Worm (Caenorhabditis elegans): ENCODE measurements around the gene Y22D7AL.7.

Y22D7AL.7 gene

ce11 chrIII:1601464-1602169 is 25.1 kb downstream of the Y22D7AL.7 start:
- TF ChIP-seq lin-39 (tag; optimal IDR thresholded peaks at IDR 0.05): peak; percentile 23
- TF ChIP-seq elt-2 (tag; optimal IDR thresholded peaks at IDR 0.05): peak; percentile 17
- TF ChIP-seq pha-4 (tag; optimal IDR thresholded peaks at IDR 0.05): peak; percentile 22
- TF ChIP-seq nhr-43 (tag; optimal IDR thresholded peaks at IDR 0.05; ENCODE audit: poor library complexity, severe bottlenecking): peak; percentile 68
- no peak for TF ChIP-seq ceh-28 (tag; optimal IDR thresholded peaks at IDR 0.05)
- TF ChIP-seq nhr-25 (tag; optimal IDR thresholded peaks at IDR 0.05): peak; percentile 5
- TF ChIP-seq sea-2 (GFP tag; optimal IDR thresholded peaks at IDR 0.05): no peak
- TF ChIP-seq lsy-12 (tag; optimal IDR thresholded peaks at IDR 0.05): peak; percentile 58
- no peak for TF ChIP-seq mdl-1 (tag; optimal IDR thresholded peaks at IDR 0.05)
- no peak for TF ChIP-seq nfya-1 (tag; optimal IDR thresholded peaks at IDR 0.05; ENCODE audit: insufficient read depth)
- peak; percentile 19 for TF ChIP-seq tbx-2 (tag; optimal IDR thresholded peaks at IDR 0.05)

ce11 chrIII:1602682-1603081 is 26.1 kb downstream of the Y22D7AL.7 start:
- TF ChIP-seq ztf-4 (tag; optimal IDR thresholded peaks at IDR 0.05) (no peak), elt-2 (tag; optimal IDR thresholded peaks at IDR 0.05) (peak; percentile 84), ceh-82 (tag; optimal IDR thresholded peaks at IDR 0.05) (no peak), jun-1 (tag; optimal IDR thresholded peaks at IDR 0.05) (peak; percentile 70), pha-4 (tag; optimal IDR thresholded peaks at IDR 0.05) (peak; percentile 87), pqm-1 (tag; optimal IDR thresholded peaks at IDR 0.05) (peak; percentile 92), snpc-4 (tag; optimal IDR thresholded peaks at IDR 0.05) (peak; percentile 3)

- TF ChIP-seq unc-62 (GFP tag; optimal IDR thresholded peaks at IDR 0.05): no peak
- no peak for TF ChIP-seq aly-2 (tag; optimal IDR thresholded peaks at IDR 0.05)
- no peak for TF ChIP-seq hmg-11 (tag; optimal IDR thresholded peaks at IDR 0.05)
- no peak for TF ChIP-seq nhr-237 (tag; optimal IDR thresholded peaks at IDR 0.05)
- TF ChIP-seq ceh-16 (tag; optimal IDR thresholded peaks at IDR 0.05): no peak
- no peak for TF ChIP-seq elt-1 (tag; optimal IDR thresholded peaks at IDR 0.05)
- TF ChIP-seq elt-3 (tag; optimal IDR thresholded peaks at IDR 0.05): no peak
Observed at ce11 chrIII:1603776-1604175, 27.2 kb downstream of the Y22D7AL.7 start.

- TF ChIP-seq nhr-23 (tag; optimal IDR thresholded peaks at IDR 0.05) (peak; percentile 33), nhr-77 (tag; optimal IDR thresholded peaks at IDR 0.05) (peak; percentile 8), nhr-43 (tag; optimal IDR thresholded peaks at IDR 0.05; ENCODE audit: poor library complexity, severe bottlenecking) (peak; percentile 37), ceh-16 (tag; optimal IDR thresholded peaks at IDR 0.05) (no peak), ceh-82 (tag; optimal IDR thresholded peaks at IDR 0.05) (no peak), nfya-1 (tag; optimal IDR thresholded peaks at IDR 0.05; ENCODE audit: insufficient read depth) (peak; percentile 32), nhr-237 (tag; optimal IDR thresholded peaks at IDR 0.05) (no peak), elt-2 (tag; optimal IDR thresholded peaks at IDR 0.05) (peak; percentile 37), hmg-11 (tag; optimal IDR thresholded peaks at IDR 0.05) (peak; percentile 45), nhr-25 (tag; optimal IDR thresholded peaks at IDR 0.05) (peak; percentile 43), egl-27 (tag; optimal IDR thresholded peaks at IDR 0.05) (peak; percentile 28), nhr-28 (tag; optimal IDR thresholded peaks at IDR 0.05) (no peak), lin-15B (tag; optimal IDR thresholded peaks at IDR 0.05) (peak; percentile 2), lsy-12 (tag; optimal IDR thresholded peaks at IDR 0.05) (peak; percentile 58)
Observed at ce11 chrIII:1604514-1604976, 28.0 kb downstream of the Y22D7AL.7 start, which contains the start of gene Y22D7AL.6. Gene Y22D7AL.6, plus strand, starts transcription at chrIII:1604926.

ce11 chrIII:1607659-1608058 is 31.1 kb downstream of the Y22D7AL.7 start:
- TF ChIP-seq pqm-1 (tag; optimal IDR thresholded peaks at IDR 0.05): no peak
- peak; percentile 74 for TF ChIP-seq ceh-28 (tag; optimal IDR thresholded peaks at IDR 0.05)

ce11 chrIII:1610938-1611337 is 34.4 kb downstream of the Y22D7AL.7 start:
- TF ChIP-seq fos-1 (tag; optimal IDR thresholded peaks at IDR 0.05) (no peak), unc-62 (GFP tag; optimal IDR thresholded peaks at IDR 0.05) (no peak), ceh-28 (tag; optimal IDR thresholded peaks at IDR 0.05) (peak; percentile 60), jun-1 (tag; optimal IDR thresholded peaks at IDR 0.05) (no peak)

All from whole organism, L3 larva.